Worm (Caenorhabditis elegans) whole organism, L4 larva: ENCODE measurements around the gene vha-20.

Experiments
- F10B5.3 ChIP-seq: sonication (generic microtip); optimal IDR thresholded peaks from 2 replicates; lab custom pipeline; 2016; ENCODE audit warnings: mild to moderate bottlenecking, missing genetic modification characterization, missing compliant biosample characterization
- F26F4.8 ChIP-seq: fragments of 200-800 bp; sonication (Bioruptor generic); conservative IDR thresholded peaks from 2 replicates; pipeline ENCODE4 v1.3.6; 2022; ENCODE audit warnings: missing genetic modification characterization, missing compliant biosample characterization
- F37D6.2 ChIP-seq: sonication (generic microtip); optimal IDR thresholded peaks from 2 replicates; lab custom pipeline; 2016; ENCODE audit warnings: mild to moderate bottlenecking, missing genetic modification characterization, missing compliant biosample characterization
- F44E2.7 ChIP-seq: fragments of 200-800 bp; sonication (Bioruptor generic); IDR thresholded peaks from 2 replicates; pipeline ENCODE4 v2.1.2; 2022; ENCODE audit warnings: missing genetic modification characterization, missing compliant biosample characterization
- T20F7.1 ChIP-seq: fragments of 200-800 bp; sonication (Bioruptor generic); optimal IDR thresholded peaks from 2 replicates; lab custom pipeline; 2018; ENCODE audit warnings: mild to moderate bottlenecking, missing genetic modification characterization, missing compliant biosample characterization
- Y105C5A.15 ChIP-seq: fragments of 200-800 bp; sonication (Bioruptor generic); IDR thresholded peaks from 2 replicates; pipeline ENCODE4 v1.3.6; 2022; ENCODE audit warnings: missing genetic modification characterization, missing compliant biosample characterization
- Y5F2A.4 ChIP-seq: fragments of 200-800 bp; sonication (Bioruptor generic); optimal IDR thresholded peaks from 2 replicates; lab custom pipeline; 2018; ENCODE audit warnings: mild to moderate bottlenecking, missing genetic modification characterization, missing compliant biosample characterization
- aha-1 ChIP-seq: fragments of 150-350 bp; peaks from one replicate; lab custom pipeline; 2014; ENCODE audit warnings: missing biosample characterization, missing genetic modification characterization
- ceh-20 ChIP-seq: fragments of 200-800 bp; sonication (Bioruptor generic); IDR thresholded peaks from 2 replicates; pipeline ENCODE4 v1.3.6; 2022; ENCODE audit warnings: missing genetic modification reagents, missing genetic modification characterization, missing compliant biosample characterization
- ceh-32 ChIP-seq: sonication (generic microtip); optimal IDR thresholded peaks from 2 replicates; lab custom pipeline; 2016; ENCODE audit warnings: mild to moderate bottlenecking, missing genetic modification characterization, missing compliant biosample characterization; ENCODE audit not compliant: poor library complexity
- ctbp-1 ChIP-seq: fragments of 200-800 bp; sonication (Bioruptor generic); IDR thresholded peaks from 2 replicates; pipeline ENCODE4 v1.3.6; 2022; ENCODE audit warnings: missing genetic modification reagents, missing genetic modification characterization, missing compliant biosample characterization
- daf-12 ChIP-seq: fragments of 150-350 bp; optimal IDR thresholded peaks from 2 replicates; lab custom pipeline; 2014; ENCODE audit warnings: missing biosample characterization, missing genetic modification reagents, missing genetic modification characterization
- daf-16 ChIP-seq, 3 experiments: sonication (generic microtip); optimal IDR thresholded peaks; 2 replicates each; lab custom pipeline; 2016 to 2017; ENCODE audit warnings: missing genetic modification characterization in 3 of 3, missing genetic modification reagents in 3 of 3, mild to moderate bottlenecking in 2 of 3, missing compliant biosample characterization in 2 of 3, missing biosample characterization in 1 of 3, moderate library complexity in 1 of 3
- daf-19 ChIP-seq: fragments of 200-800 bp; sonication (Bioruptor generic); conservative IDR thresholded peaks from 2 replicates; pipeline ENCODE4 v1.3.6; 2022; ENCODE audit warnings: missing genetic modification characterization, missing compliant biosample characterization
- daf-8 ChIP-seq: fragments of 200-800 bp; sonication (Bioruptor generic); IDR thresholded peaks from 2 replicates; pipeline ENCODE4 v1.3.6; 2022; ENCODE audit warnings: missing genetic modification characterization, missing compliant biosample characterization
- dve-1 ChIP-seq: sonication (generic microtip); optimal IDR thresholded peaks from 2 replicates; lab custom pipeline; 2017; ENCODE audit warnings: antibody characterized with exemption, mild to moderate bottlenecking, missing genetic modification characterization, missing compliant biosample characterization; ENCODE audit not compliant: insufficient read depth
- fkh-10 ChIP-seq: fragments of 150-350 bp; optimal IDR thresholded peaks from 2 replicates; lab custom pipeline; 2014; ENCODE audit warnings: missing biosample characterization, missing genetic modification reagents, missing genetic modification characterization
- gei-8 ChIP-seq: fragments of 200-800 bp; sonication (Bioruptor generic); optimal IDR thresholded peaks from 2 replicates; lab custom pipeline; 2018; ENCODE audit warnings: mild to moderate bottlenecking, missing genetic modification characterization, missing compliant biosample characterization
- hif-1 ChIP-seq, 2 experiments: sonication (generic microtip); optimal IDR thresholded peaks; 2 replicates each; lab custom pipeline; 2016 to 2017; ENCODE audit warnings: missing compliant biosample characterization in 2 of 2, missing genetic modification characterization in 2 of 2, missing genetic modification reagents in 2 of 2, missing genotype in 2 of 2, mild to moderate bottlenecking in 1 of 2
- hlh-11 ChIP-seq: fragments of 200-800 bp; sonication (Bioruptor generic); optimal IDR thresholded peaks from 2 replicates; lab custom pipeline; 2018; ENCODE audit warnings: mild to moderate bottlenecking, missing genetic modification characterization, missing compliant biosample characterization
- hlh-30 ChIP-seq: sonication (generic microtip); optimal IDR thresholded peaks from 2 replicates; lab custom pipeline; 2017; ENCODE audit warnings: antibody characterized with exemption, mild to moderate bottlenecking, missing genetic modification characterization, missing compliant biosample characterization; ENCODE audit not compliant: insufficient read depth
- hmg-1.1 ChIP-seq: fragments of 200-800 bp; sonication (Bioruptor generic); IDR thresholded peaks from 2 replicates; pipeline ENCODE4 v1.3.6; 2022; ENCODE audit warnings: missing genetic modification reagents, missing genetic modification characterization, missing compliant biosample characterization
- lin-15B ChIP-seq: fragments of 150-350 bp; sonication (generic microtip); optimal IDR thresholded peaks from 3 replicates; lab custom pipeline; 2014; ENCODE audit warnings: missing biosample characterization, missing genetic modification characterization
- madf-5 ChIP-seq, 2 experiments: fragments of 200-800 bp; sonication (Bioruptor generic); IDR thresholded peaks; 2 replicates each; pipeline ENCODE4 v1.3.6; 2022; ENCODE audit warnings: missing compliant biosample characterization in 2 of 2, missing genetic modification characterization in 2 of 2
- madf-9 ChIP-seq: fragments of 200-800 bp; sonication (Bioruptor generic); conservative IDR thresholded peaks from 2 replicates; pipeline ENCODE4 v1.3.6; 2022; ENCODE audit warnings: missing genetic modification reagents, missing genetic modification characterization, missing compliant biosample characterization
- mdt-29 ChIP-seq: fragments of 200-800 bp; sonication (Bioruptor generic); IDR thresholded peaks from 2 replicates; pipeline ENCODE4 v1.3.6; 2022; ENCODE audit warnings: missing genetic modification reagents, missing genetic modification characterization, missing compliant biosample characterization
- mes-2 ChIP-seq: sonication (generic microtip); optimal IDR thresholded peaks from 2 replicates; lab custom pipeline; 2016; ENCODE audit warnings: missing genotype, mild to moderate bottlenecking, missing genetic modification characterization, missing compliant biosample characterization; ENCODE audit not compliant: poor library complexity, severe bottlenecking
- nhr-102 ChIP-seq: sonication (generic microtip); optimal IDR thresholded peaks from 2 replicates; lab custom pipeline; 2016; ENCODE audit warnings: mild to moderate bottlenecking, missing genetic modification characterization, moderate library complexity, missing compliant biosample characterization
- nhr-11 ChIP-seq: fragments of 150-350 bp; optimal IDR thresholded peaks from 2 replicates; lab custom pipeline; 2014; ENCODE audit warnings: missing biosample characterization, missing genetic modification characterization
- nhr-111 ChIP-seq: fragments of 200-800 bp; sonication (Bioruptor generic); optimal IDR thresholded peaks from 2 replicates; lab custom pipeline; 2018; ENCODE audit warnings: mild to moderate bottlenecking, missing genetic modification characterization, missing compliant biosample characterization
- nhr-237 ChIP-seq: sonication (generic microtip); optimal IDR thresholded peaks from 2 replicates; lab custom pipeline; 2017; ENCODE audit warnings: missing biosample characterization, missing genetic modification characterization
- nhr-28 ChIP-seq: fragments of 150-350 bp; optimal IDR thresholded peaks from 2 replicates; lab custom pipeline; 2014; ENCODE audit warnings: missing biosample characterization, missing genetic modification characterization
- nhr-42 ChIP-seq: fragments of 200-800 bp; sonication (Bioruptor generic); IDR thresholded peaks from 2 replicates; pipeline ENCODE4 v1.3.6; 2022; ENCODE audit warnings: missing genetic modification characterization, missing compliant biosample characterization
- php-3 ChIP-seq: fragments of 200-800 bp; sonication (Bioruptor generic); IDR thresholded peaks from 2 replicates; pipeline ENCODE4 v1.3.6; 2022; ENCODE audit warnings: missing genetic modification reagents, missing genetic modification characterization, missing compliant biosample characterization
- rbr-2 ChIP-seq: sonication (generic microtip); optimal IDR thresholded peaks from 2 replicates; lab custom pipeline; 2016; ENCODE audit warnings: missing genotype, missing genetic modification characterization, missing compliant biosample characterization
- saeg-2 ChIP-seq: fragments of 200-800 bp; sonication (Bioruptor generic); IDR thresholded peaks from 2 replicates; pipeline ENCODE4 v1.3.6; 2022; ENCODE audit warnings: missing genetic modification reagents, missing genetic modification characterization, missing compliant biosample characterization
- set-16 ChIP-seq: fragments of 200-800 bp; sonication (Bioruptor generic); IDR thresholded peaks from 2 replicates; pipeline ENCODE4 v1.3.6; 2022; ENCODE audit warnings: missing genetic modification reagents, missing genetic modification characterization, missing compliant biosample characterization
- skn-1 ChIP-seq: fragments of 150-350 bp; optimal IDR thresholded peaks from 2 replicates; lab custom pipeline; 2014; ENCODE audit warnings: missing biosample characterization, missing genetic modification characterization
- snpc-4 ChIP-seq: fragments of 150-350 bp; optimal IDR thresholded peaks from 2 replicates; lab custom pipeline; 2014; ENCODE audit warnings: missing biosample characterization, missing genetic modification characterization
- spr-1 ChIP-seq: sonication (generic microtip); optimal IDR thresholded peaks from 2 replicates; lab custom pipeline; 2016; ENCODE audit warnings: mild to moderate bottlenecking, missing genetic modification characterization, missing compliant biosample characterization
- spr-3 ChIP-seq: fragments of 200-800 bp; sonication (Bioruptor generic); optimal IDR thresholded peaks from 2 replicates; lab custom pipeline; 2018; ENCODE audit warnings: mild to moderate bottlenecking, missing genetic modification characterization, missing compliant biosample characterization
- tra-1 ChIP-seq: fragments of 200-800 bp; sonication (Bioruptor generic); IDR thresholded peaks from 2 replicates; pipeline ENCODE4 v1.3.6; 2022; ENCODE audit warnings: missing genetic modification reagents, missing genetic modification characterization, missing compliant biosample characterization
- unc-39 ChIP-seq: sonication (generic microtip); optimal IDR thresholded peaks from 2 replicates; lab custom pipeline; 2017; ENCODE audit warnings: missing biosample characterization, missing genetic modification characterization
- zag-1 ChIP-seq: fragments of 150-350 bp; optimal IDR thresholded peaks from 2 replicates; lab custom pipeline; 2014; ENCODE audit warnings: missing biosample characterization, missing genetic modification characterization
- zfp-2 ChIP-seq: sonication (generic microtip); optimal IDR thresholded peaks from 2 replicates; lab custom pipeline; 2016; ENCODE audit warnings: mild to moderate bottlenecking, missing genetic modification characterization, missing compliant biosample characterization
- zfp-3 ChIP-seq: fragments of 200-800 bp; sonication (Bioruptor generic); conservative IDR thresholded peaks from 2 replicates; pipeline ENCODE4 v1.3.6; 2022; ENCODE audit warnings: missing genetic modification reagents, missing genetic modification characterization, missing compliant biosample characterization
- ztf-11 ChIP-seq: fragments of 150-350 bp; optimal IDR thresholded peaks from 2 replicates; lab custom pipeline; 2014; ENCODE audit warnings: missing biosample characterization, missing genetic modification characterization

Gene vha-20

ce11 chrX:14173850-14174249 is 9.5 kb upstream of the vha-20 start, which contains the start of gene idhb-1 (continued):
- TF ChIP-seq zfp-2 (tag; lab: Kevin White, UChicago) = no peak
- no peak for TF ChIP-seq daf-19 (GFP tag; lab: Robert Waterston, UW)
- peak in 1 of 2 experiments; percentile 88 for TF ChIP-seq daf-16 (GFP tag; optimal IDR thresholded peaks at IDR 0.05; lab: Kevin White, UChicago)
- peak; percentile 72 for TF ChIP-seq daf-16 (tag; optimal IDR thresholded peaks at IDR 0.05; lab: Kevin White, UChicago)
- peak; percentile 6 for TF ChIP-seq nhr-102 (tag; lab: Kevin White, UChicago)
- peak; percentile 47 for TF ChIP-seq F37D6.2 (tag; lab: Kevin White, UChicago)
- TF ChIP-seq snpc-4 (tag; lab: Kevin White, UChicago) = peak; percentile 1
- TF ChIP-seq spr-3 = peak; percentile 20
- no peak for TF ChIP-seq saeg-2 (GFP tag; lab: Robert Waterston, UW)
- no peak for TF ChIP-seq gei-8 (GFP tag; lab: Kevin White, UChicago)
- TF ChIP-seq Y105C5A.15 (GFP tag; lab: Robert Waterston, UW) = no peak
- no peak for TF ChIP-seq daf-12 (tag; lab: Kevin White, UChicago)
- TF ChIP-seq hlh-11 (tag; lab: Kevin White, UChicago) = peak; percentile 84
- TF ChIP-seq php-3 = no peak
- TF ChIP-seq Y5F2A.4 (GFP tag; lab: Kevin White, UChicago) = no peak
- TF ChIP-seq mes-2 (tag; lab: Kevin White, UChicago) = no peak
- peak; percentile 53; the same call in 1 of the 2 replicates for TF ChIP-seq ctbp-1 (GFP tag; lab: Robert Waterston, UW)
- no peak for TF ChIP-seq skn-1 (tag; lab: Kevin White, UChicago)
- peak; percentile 26 for TF ChIP-seq nhr-28 (tag; lab: Kevin White, UChicago)
- TF ChIP-seq mdt-29 (GFP tag; lab: Robert Waterston, UW) = no peak
- no peak for TF ChIP-seq tra-1 (GFP tag; lab: Robert Waterston, UW)
- TF ChIP-seq F10B5.3 = no peak
- TF ChIP-seq T20F7.1 (GFP tag; lab: Kevin White, UChicago) = peak; percentile 28
- peak; percentile 71; the same call in 1 of the 2 replicates for TF ChIP-seq hmg-1.1
- TF ChIP-seq nhr-11 (tag; lab: Kevin White, UChicago) = peak; percentile 62
- no peak for TF ChIP-seq nhr-111
- no peak for TF ChIP-seq daf-8 (GFP tag; lab: Robert Waterston, UW)
- TF ChIP-seq ztf-11 (tag; lab: Kevin White, UChicago) = no peak
- TF ChIP-seq zag-1 (tag; lab: Kevin White, UChicago) = no peak
- TF ChIP-seq ceh-20 (GFP tag; lab: Robert Waterston, UW) = no peak
- no peak for TF ChIP-seq madf-5 (GFP tag; IDR thresholded peaks at IDR 0.05; lab: Robert Waterston, UW)
- TF ChIP-seq spr-1 (tag; lab: Kevin White, UChicago) = no peak
- TF ChIP-seq F44E2.7 (GFP tag; lab: Robert Waterston, UW) = no peak
- TF ChIP-seq F26F4.8 (GFP tag; lab: Robert Waterston, UW) = no peak

DNA sequence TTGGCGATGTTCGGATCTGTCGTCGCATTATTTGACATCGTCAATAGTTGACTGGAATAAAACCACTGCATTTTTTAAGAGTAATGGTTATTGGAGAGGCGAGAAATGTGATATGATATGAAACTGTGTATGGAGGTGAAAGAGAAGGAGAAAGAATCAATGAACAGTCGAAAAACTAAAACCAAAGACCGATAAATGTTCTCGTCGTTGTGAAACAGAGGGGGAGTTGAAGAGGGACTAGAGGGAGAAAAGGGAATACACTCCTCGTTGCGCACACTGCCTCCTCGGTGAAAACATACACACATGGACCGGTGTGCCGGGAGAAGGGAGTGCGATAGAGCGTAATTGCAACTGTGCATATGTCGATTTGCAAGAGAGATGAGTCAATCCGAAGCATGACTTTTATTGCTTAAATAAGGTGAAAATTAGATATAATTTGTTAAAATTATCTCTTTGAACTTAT is 5.3 kb upstream of the vha-20 start, which contains the start of gene sym-4:
Gene sym-4, minus strand, starts transcription at position 51 of the 463 bp plus-strand sequence.
- TF ChIP-seq hmg-1.1 (peak; percentile 94), zfp-2 (tag; lab: Kevin White, UChicago) (no peak), zfp-3 (peak; percentile 82), madf-9 (GFP tag; lab: Robert Waterston, UW) (peak; percentile 78; the same call in 1 of the 2 replicates), nhr-42 (peak; percentile 82; the same call in 1 of the 2 replicates), dve-1 (tag; lab: Kevin White, UChicago) (peak; percentile 99), F10B5.3 (no peak), madf-5 (GFP tag; IDR thresholded peaks at IDR 0.05; lab: Robert Waterston, UW) (no peak), nhr-237 (tag; lab: Kevin White, UChicago) (peak; percentile 32), fkh-10 (GFP tag; lab: Kevin White, UChicago) (peak; percentile 35), ceh-32 (tag; lab: Kevin White, UChicago) (no peak), gei-8 (GFP tag; lab: Kevin White, UChicago) (no peak), unc-39 (no peak), rbr-2 (peak; percentile 89), hlh-30 (tag; lab: Kevin White, UChicago) (peak; percentile 94), aha-1 (peak; percentile 93), mes-2 (tag; lab: Kevin White, UChicago) (peak; percentile 82), ctbp-1 (GFP tag; lab: Robert Waterston, UW) (peak; percentile 83), set-16 (peak; percentile 41; the same call in 1 of the 2 replicates), mdt-29 (GFP tag; lab: Robert Waterston, UW) (peak; percentile 78), hif-1 (tag; optimal IDR thresholded peaks at IDR 0.05; lab: Kevin White, UChicago) (peak in 1 of 2 experiments; percentile 74), lin-15B (tag; lab: Kevin White, UChicago) (no peak), ceh-20 (GFP tag; lab: Robert Waterston, UW) (peak; percentile 90), php-3 (peak; percentile 49; the same call in 1 of the 2 replicates), F37D6.2 (tag; lab: Kevin White, UChicago) (peak; percentile 41)
